Fruit fly (Drosophila melanogaster) whole organism, embryonic: ENCODE results near the gene CG15435.

Source experiments
- Ada2b ChIP-seq: fragments of 200-800 bp; sonication (Bioruptor generic); IDR thresholded peaks from 2 replicates; pipeline ENCODE4 v1.3.6; 2022; ENCODE audit warnings: missing biosample characterization, missing genetic modification characterization
- BEAF-32 ChIP-seq: fragments of 200-800 bp; sonication (Bioruptor generic); optimal IDR thresholded peaks from 3 replicates; lab custom pipeline; 2017; ENCODE audit warnings: missing biosample characterization, missing genetic modification characterization, mild to moderate bottlenecking, moderate library complexity, missing genetic modification reagents
- CG10654 ChIP-seq: fragments of 200-800 bp; sonication (Bioruptor generic); optimal IDR thresholded peaks from 2 replicates; lab custom pipeline; 2016; ENCODE audit warnings: missing biosample characterization, missing genetic modification characterization
- CG11456 ChIP-seq: fragments of 200-800 bp; sonication (Bioruptor generic); IDR thresholded peaks from 3 replicates; pipeline ENCODE4 v1.3.6; 2022; ENCODE audit warnings: missing biosample characterization, missing genetic modification characterization
- CG15073 ChIP-seq: fragments of 200-800 bp; sonication (Bioruptor generic); optimal IDR thresholded peaks from 2 replicates; lab custom pipeline; 2016; ENCODE audit warnings: missing biosample characterization, missing genetic modification characterization
- CG15269 ChIP-seq: fragments of 200-800 bp; sonication (Bioruptor generic); optimal IDR thresholded peaks from 2 replicates; lab custom pipeline; 2018; ENCODE audit warnings: missing biosample characterization, mild to moderate bottlenecking, missing genetic modification characterization, moderate library complexity
- CG15514 ChIP-seq: fragments of 200-800 bp; sonication (Bioruptor generic); optimal IDR thresholded peaks from 3 replicates; lab custom pipeline; 2017; ENCODE audit warnings: missing biosample characterization, missing genetic modification characterization, mild to moderate bottlenecking, moderate library complexity, missing genetic modification reagents
- CG15696 ChIP-seq: fragments of 200-800 bp; sonication (Bioruptor generic); optimal IDR thresholded peaks from 2 replicates; lab custom pipeline; 2019; ENCODE audit warnings: missing biosample characterization, mild to moderate bottlenecking, missing genetic modification characterization, moderate library complexity
- CG17328 ChIP-seq: fragments of 200-800 bp; sonication (Bioruptor generic); IDR thresholded peaks from 2 replicates; pipeline ENCODE4 v1.3.6; 2022; ENCODE audit warnings: missing biosample characterization, missing genetic modification characterization
- CG17361 ChIP-seq: fragments of 200-800 bp; sonication (Bioruptor generic); IDR thresholded peaks from 3 replicates; pipeline ENCODE4 v1.3.6; 2022; ENCODE audit warnings: missing biosample characterization, missing genetic modification characterization
- CG4424 ChIP-seq: fragments of 200-800 bp; sonication (Bioruptor generic); optimal IDR thresholded peaks from 3 replicates; lab custom pipeline; 2016; ENCODE audit warnings: missing biosample characterization, missing genetic modification characterization
- CG6854 ChIP-seq: fragments of 200-800 bp; sonication (Bioruptor generic); optimal IDR thresholded peaks from 3 replicates; lab custom pipeline; 2017; ENCODE audit warnings: missing biosample characterization, mild to moderate bottlenecking, missing genetic modification characterization
- CG7745 ChIP-seq: fragments of 200-800 bp; sonication (Bioruptor generic); optimal IDR thresholded peaks from 2 replicates; lab custom pipeline; 2018; ENCODE audit warnings: missing biosample characterization, mild to moderate bottlenecking, missing genetic modification characterization, moderate library complexity
- CG8388 ChIP-seq: fragments of 200-800 bp; sonication (Bioruptor generic); optimal IDR thresholded peaks from 2 replicates; lab custom pipeline; 2019; ENCODE audit warnings: missing biosample characterization, mild to moderate bottlenecking, missing genetic modification characterization, moderate library complexity
- CG8944 ChIP-seq: fragments of 200-800 bp; sonication (Bioruptor generic); optimal IDR thresholded peaks from 3 replicates; lab custom pipeline; 2016; ENCODE audit warnings: missing biosample characterization, missing genetic modification characterization
- Drgx ChIP-seq: fragments of 200-800 bp; sonication (Bioruptor generic); IDR thresholded peaks from 2 replicates; pipeline ENCODE4 v1.3.6; 2022; ENCODE audit warnings: missing biosample characterization, missing genetic modification characterization
- HmgZ ChIP-seq: fragments of 200-800 bp; sonication (Bioruptor generic); optimal IDR thresholded peaks from 2 replicates; lab custom pipeline; 2018; ENCODE audit warnings: missing biosample characterization, mild to moderate bottlenecking, missing genetic modification characterization
- Lhr ChIP-seq: fragments of 200-800 bp; sonication (Bioruptor generic); optimal IDR thresholded peaks from 3 replicates; lab custom pipeline; 2017; ENCODE audit warnings: mild to moderate bottlenecking, missing biosample characterization, missing genetic modification reagents, missing genetic modification characterization
- Opbp ChIP-seq: fragments of 200-800 bp; sonication (Bioruptor generic); IDR thresholded peaks from 3 replicates; pipeline ENCODE4 v1.3.6; 2022; ENCODE audit warnings: missing biosample characterization, missing genetic modification characterization; ENCODE audit not compliant: partially characterized antibody
- Six4 ChIP-seq: fragments of 200-800 bp; sonication (Bioruptor generic); optimal IDR thresholded peaks from 2 replicates; lab custom pipeline; 2016; ENCODE audit warnings: missing biosample characterization, missing genetic modification characterization
- abd-A ChIP-seq: fragments of 200-800 bp; sonication (Bioruptor generic); optimal IDR thresholded peaks from 3 replicates; lab custom pipeline; 2019; ENCODE audit warnings: missing biosample characterization, mild to moderate bottlenecking, missing genetic modification characterization, moderate library complexity
- ap ChIP-seq: fragments of 200-800 bp; sonication (Bioruptor generic); IDR thresholded peaks from 2 replicates; pipeline ENCODE4 v1.3.6; 2022; ENCODE audit warnings: missing biosample characterization, missing genetic modification characterization
- ato ChIP-seq: fragments of 200-800 bp; sonication (Bioruptor generic); IDR thresholded peaks from 2 replicates; pipeline ENCODE4 v1.3.6; 2022; ENCODE audit warnings: missing biosample characterization, missing genetic modification characterization; ENCODE audit not compliant: partially characterized antibody
- bowl ChIP-seq: fragments of 200-800 bp; sonication (Bioruptor generic); IDR thresholded peaks from 2 replicates; pipeline ENCODE4 v1.3.6; 2022; ENCODE audit warnings: missing biosample characterization, missing genetic modification characterization
- cg ChIP-seq: fragments of 200-800 bp; sonication (Bioruptor generic); optimal IDR thresholded peaks from 3 replicates; lab custom pipeline; 2019; ENCODE audit warnings: missing biosample characterization, mild to moderate bottlenecking, missing genetic modification characterization, moderate library complexity
- dimm ChIP-seq: fragments of 200-800 bp; sonication (Bioruptor generic); IDR thresholded peaks from 2 replicates; pipeline ENCODE4 v1.3.6; 2022; ENCODE audit warnings: missing biosample characterization, missing genetic modification characterization
- eve ChIP-seq, 2 experiments: fragments of >200 bp; optimal IDR thresholded peaks; 2 replicates each; lab custom pipeline; 2017; ENCODE audit warnings: missing biosample characterization in 2 of 2, missing genetic modification characterization in 2 of 2
- fd64A ChIP-seq: fragments of 200-800 bp; sonication (Bioruptor generic); optimal IDR thresholded peaks from 3 replicates; lab custom pipeline; 2018; ENCODE audit warnings: missing biosample characterization, mild to moderate bottlenecking, missing genetic modification characterization
- fd96Cb ChIP-seq: fragments of 200-800 bp; sonication (Bioruptor generic); optimal IDR thresholded peaks from 2 replicates; lab custom pipeline; 2018; ENCODE audit warnings: missing biosample characterization, mild to moderate bottlenecking, missing genetic modification characterization, moderate library complexity
- gem ChIP-seq: fragments of 200-800 bp; sonication (Bioruptor generic); optimal IDR thresholded peaks from 2 replicates; lab custom pipeline; 2019; ENCODE audit warnings: missing biosample characterization, mild to moderate bottlenecking, missing genetic modification characterization, moderate library complexity
- gsb ChIP-seq: fragments of 200-800 bp; sonication (Bioruptor generic); IDR thresholded peaks from 2 replicates; pipeline ENCODE4 v1.3.6; 2022; ENCODE audit warnings: missing biosample characterization, missing genetic modification characterization
- gsb-n ChIP-seq: fragments of 200-800 bp; sonication (Bioruptor generic); optimal IDR thresholded peaks from 3 replicates; lab custom pipeline; 2018; ENCODE audit warnings: missing biosample characterization, mild to moderate bottlenecking, missing genetic modification characterization
- gt ChIP-seq: fragments of 200-800 bp; sonication (Bioruptor generic); IDR thresholded peaks from 2 replicates; pipeline ENCODE4 v1.3.6; 2022; ENCODE audit warnings: missing biosample characterization, missing genetic modification characterization
- hth ChIP-seq: fragments of >200 bp; optimal IDR thresholded peaks from 2 replicates; lab custom pipeline; 2017; ENCODE audit warnings: inconsistent platforms
- lab ChIP-seq: fragments of 200-800 bp; sonication (Bioruptor generic); optimal IDR thresholded peaks from 3 replicates; lab custom pipeline; 2017; ENCODE audit warnings: missing biosample characterization, missing genetic modification characterization, mild to moderate bottlenecking, moderate library complexity, missing genetic modification reagents
- lov ChIP-seq, 2 experiments: fragments of 200-800 bp in 1 of 2; fragments of >200 bp in 1 of 2; sonication (Bioruptor generic) in 1 of 2; IDR thresholded peaks in 1 of 2; optimal IDR thresholded peaks in 1 of 2; 2 replicates in 1 of 2; 3 replicates in 1 of 2; pipeline versions ENCODE4 v1.3.6 to Lab custom; 2017 to 2022; ENCODE audit warnings: missing biosample characterization in 1 of 2, missing genetic modification characterization in 1 of 2
- nau ChIP-seq: fragments of 200-800 bp; sonication (Bioruptor generic); optimal IDR thresholded peaks from 3 replicates; lab custom pipeline; 2017; ENCODE audit warnings: missing biosample characterization, mild to moderate bottlenecking, missing genetic modification characterization, missing genetic modification reagents
- nerfin-1 ChIP-seq: fragments of 200-800 bp; sonication (Bioruptor generic); optimal IDR thresholded peaks from 3 replicates; lab custom pipeline; 2019; ENCODE audit warnings: missing biosample characterization, mild to moderate bottlenecking, missing genetic modification characterization, moderate library complexity
- org-1 ChIP-seq: fragments of 200-800 bp; sonication (Bioruptor generic); optimal IDR thresholded peaks from 2 replicates; lab custom pipeline; 2017; ENCODE audit warnings: missing biosample characterization, missing genetic modification characterization
- row ChIP-seq: fragments of 200-800 bp; sonication (Bioruptor generic); IDR thresholded peaks from 3 replicates; pipeline ENCODE4 v1.3.6; 2022; ENCODE audit warnings: missing biosample characterization, missing genetic modification characterization
- run ChIP-seq: fragments of 200-800 bp; sonication (Bioruptor generic); optimal IDR thresholded peaks from 3 replicates; lab custom pipeline; 2018; ENCODE audit warnings: missing biosample characterization, mild to moderate bottlenecking, missing genetic modification characterization
- sens ChIP-seq: fragments of 200-800 bp; sonication (Bioruptor generic); peaks from one replicate; lab custom pipeline; 2016; ENCODE audit warnings: missing biosample characterization, missing genetic modification characterization
- shn ChIP-seq: fragments of 200-800 bp; sonication (Bioruptor generic); optimal IDR thresholded peaks from 3 replicates; lab custom pipeline; 2016; ENCODE audit warnings: missing biosample characterization, missing genetic modification characterization
- sisA ChIP-seq: fragments of 200-800 bp; sonication (Bioruptor generic); IDR thresholded peaks from 2 replicates; pipeline ENCODE4 v1.3.6; 2022; ENCODE audit warnings: missing biosample characterization, missing genetic modification characterization
- sr ChIP-seq: fragments of 200-800 bp; sonication (Bioruptor generic); IDR thresholded peaks from 3 replicates; pipeline ENCODE4 v1.3.6; 2022; ENCODE audit warnings: missing biosample characterization, missing genetic modification characterization
- tna ChIP-seq: fragments of 200-800 bp; sonication (Bioruptor generic); IDR thresholded peaks from 2 replicates; pipeline ENCODE4 v1.3.6; 2022; ENCODE audit warnings: missing biosample characterization, missing genetic modification characterization; ENCODE audit not compliant: partially characterized antibody
- toy ChIP-seq: fragments of 200-800 bp; sonication (Bioruptor generic); IDR thresholded peaks from 2 replicates; pipeline ENCODE4 v1.3.6; 2022; ENCODE audit warnings: missing biosample characterization, missing genetic modification characterization

Gene CG15435

dm6 chr2L:4458119-4459056 is 1.1 kb upstream of the CG15435 start, which contains the start of gene RpL27A (continued):
- TF ChIP-seq Opbp (GFP tag; lab: Robert Waterston, UW): peak; percentile 100
- peak; percentile 70 for TF ChIP-seq row
- TF ChIP-seq hth (lab: Kevin White, UChicago): no peak
- TF ChIP-seq ato (GFP tag; lab: Robert Waterston, UW): no peak; the same call in 1 of the 2 replicates
- TF ChIP-seq shn (GFP tag; lab: Kevin White, UChicago): peak; percentile 64
- peak; percentile 76 for TF ChIP-seq BEAF-32
- TF ChIP-seq sr (GFP tag; lab: Robert Waterston, UW): peak; percentile 84
- no peak for TF ChIP-seq CG15073 (GFP tag; lab: Kevin White, UChicago)
- TF ChIP-seq Ada2b (GFP tag; lab: Robert Waterston, UW): peak; percentile 56
- peak; percentile 75 for TF ChIP-seq CG6854 (GFP tag; lab: Kevin White, UChicago)
- peak; percentile 54 for TF ChIP-seq gsb (GFP tag; lab: Robert Waterston, UW)
- TF ChIP-seq Six4 (GFP tag; lab: Kevin White, UChicago): peak; percentile 43
- TF ChIP-seq tna (GFP tag; lab: Robert Waterston, UW): peak; percentile 44; the same call in 1 of the 2 replicates
- peak; percentile 55 for TF ChIP-seq CG8388 (GFP tag; lab: Kevin White, UChicago)
- TF ChIP-seq CG15696: peak; percentile 23
- peak; percentile 34 for TF ChIP-seq CG10654 (GFP tag; lab: Kevin White, UChicago)
- peak; percentile 82 for TF ChIP-seq sens (GFP tag; lab: Kevin White, UChicago)
- no peak; the same call in 1 of the 2 replicates for TF ChIP-seq toy
- no peak for TF ChIP-seq bowl (GFP tag; lab: Robert Waterston, UW)
- TF ChIP-seq sisA (GFP tag; lab: Robert Waterston, UW): peak; percentile 54; the same call in 1 of the 2 replicates
- TF ChIP-seq CG15269 (tag; lab: Kevin White, UChicago): peak; percentile 75
- TF ChIP-seq Drgx (GFP tag; lab: Robert Waterston, UW): no peak
- no peak for TF ChIP-seq eve (GFP tag; optimal IDR thresholded peaks at IDR 0.05; lab: Kevin White, UChicago)
- peak; percentile 58 for TF ChIP-seq CG8944 (GFP tag; lab: Kevin White, UChicago)
- peak; percentile 75 for TF ChIP-seq nau (GFP tag; lab: Kevin White, UChicago)
- TF ChIP-seq gt (GFP tag; lab: Robert Waterston, UW): peak; percentile 34; the same call in 1 of the 2 replicates
- TF ChIP-seq nerfin-1 (tag; lab: Kevin White, UChicago): peak; percentile 63
- TF ChIP-seq org-1: peak; percentile 73
- peak; percentile 70 for TF ChIP-seq Lhr (GFP tag; lab: Kevin White, UChicago)
- TF ChIP-seq CG4424 (GFP tag; lab: Kevin White, UChicago): peak; percentile 69
- peak; percentile 80 for TF ChIP-seq fd64A (GFP tag; lab: Kevin White, UChicago)
- TF ChIP-seq ap (GFP tag; lab: Robert Waterston, UW): peak; percentile 61
- no peak for TF ChIP-seq cg
- peak; percentile 84 for TF ChIP-seq CG17361
- TF ChIP-seq CG17328 (GFP tag; lab: Robert Waterston, UW): peak; percentile 91
- TF ChIP-seq CG11456 (GFP tag; lab: Robert Waterston, UW): peak; percentile 91
- TF ChIP-seq run (tag; lab: Kevin White, UChicago): peak; percentile 32
- peak; percentile 75 for TF ChIP-seq HmgZ (tag; lab: Kevin White, UChicago)
- TF ChIP-seq lab (GFP tag; lab: Kevin White, UChicago): peak; percentile 93
- no peak for TF ChIP-seq lov (optimal IDR thresholded peaks at IDR 0.05; lab: Kevin White, UChicago)
- peak; percentile 79; the same call in 2 of the 3 replicates for TF ChIP-seq lov (GFP tag; IDR thresholded peaks at IDR 0.05; lab: Robert Waterston, UW)
- TF ChIP-seq dimm (GFP tag; lab: Robert Waterston, UW): peak; percentile 49; the same call in 1 of the 2 replicates
- peak; percentile 38 for TF ChIP-seq fd96Cb (tag; lab: Kevin White, UChicago)
- TF ChIP-seq CG15514 (GFP tag; lab: Kevin White, UChicago): peak; percentile 85
- TF ChIP-seq gem (tag; lab: Kevin White, UChicago): peak; percentile 81
- TF ChIP-seq CG7745 (tag; lab: Kevin White, UChicago): peak; percentile 39
- TF ChIP-seq abd-A (tag; lab: Kevin White, UChicago): no peak
- peak; percentile 80 for TF ChIP-seq gsb-n (tag; lab: Kevin White, UChicago)
